Worm (Caenorhabditis elegans) whole organism, late embryonic: ENCODE results near the gene rnp-2.

Experiments
- K02D7.2 ChIP-seq: sonication (generic microtip); optimal IDR thresholded peaks from 2 replicates; lab custom pipeline; 2017; ENCODE audit warnings: mild to moderate bottlenecking, missing genetic modification characterization, missing compliant biosample characterization
- T23F11.4 ChIP-seq: fragments of 200-800 bp; sonication (Bioruptor generic); optimal IDR thresholded peaks from 2 replicates; lab custom pipeline; 2018; ENCODE audit warnings: mild to moderate bottlenecking, missing genetic modification characterization, missing compliant biosample characterization
- ceh-19 ChIP-seq: fragments of 200-800 bp; sonication (Bioruptor generic); optimal IDR thresholded peaks from 2 replicates; lab custom pipeline; 2018; ENCODE audit warnings: mild to moderate bottlenecking, missing genetic modification characterization, missing compliant biosample characterization
- ceh-6 ChIP-seq: fragments of 200-800 bp; sonication (Bioruptor generic); optimal IDR thresholded peaks from 2 replicates; lab custom pipeline; 2018; ENCODE audit warnings: mild to moderate bottlenecking, missing genetic modification characterization, missing compliant biosample characterization
- elt-4 ChIP-seq: sonication (generic microtip); optimal IDR thresholded peaks from 2 replicates; lab custom pipeline; 2016; ENCODE audit warnings: missing genetic modification characterization, missing compliant biosample characterization
- ets-4 ChIP-seq: sonication (generic microtip); optimal IDR thresholded peaks from 2 replicates; lab custom pipeline; 2016; ENCODE audit warnings: missing genetic modification characterization, missing compliant biosample characterization
- eyg-1 ChIP-seq: sonication (generic microtip); optimal IDR thresholded peaks from 2 replicates; lab custom pipeline; 2016; ENCODE audit warnings: missing genotype, missing genetic modification characterization, missing compliant biosample characterization
- fax-1 ChIP-seq: sonication (generic microtip); optimal IDR thresholded peaks from 2 replicates; lab custom pipeline; 2016; ENCODE audit warnings: missing genotype, missing genetic modification characterization, missing compliant biosample characterization
- gmeb-2 ChIP-seq: sonication (generic microtip); optimal IDR thresholded peaks from 2 replicates; lab custom pipeline; 2016; ENCODE audit warnings: missing genetic modification characterization, inconsistent platforms, missing compliant biosample characterization
- hlh-30 ChIP-seq: sonication (generic microtip); optimal IDR thresholded peaks from 2 replicates; lab custom pipeline; 2017; ENCODE audit warnings: antibody characterized with exemption, missing genetic modification characterization, missing compliant biosample characterization; ENCODE audit not compliant: insufficient read depth
- mec-3 ChIP-seq: sonication (generic microtip); optimal IDR thresholded peaks from 2 replicates; lab custom pipeline; 2016; ENCODE audit warnings: borderline replicate concordance, missing genetic modification characterization, missing compliant biosample characterization
- nhr-232 ChIP-seq: sonication (generic microtip); optimal IDR thresholded peaks from 2 replicates; lab custom pipeline; 2016; ENCODE audit warnings: missing genetic modification characterization, missing compliant biosample characterization
- pat-9 ChIP-seq: fragments of 200-800 bp; sonication (Bioruptor generic); optimal IDR thresholded peaks from 2 replicates; lab custom pipeline; 2018; ENCODE audit warnings: mild to moderate bottlenecking, missing genetic modification characterization, moderate library complexity, missing compliant biosample characterization
- pha-2 ChIP-seq: sonication (generic microtip); optimal IDR thresholded peaks from 2 replicates; lab custom pipeline; 2017; ENCODE audit warnings: mild to moderate bottlenecking, missing genetic modification characterization, missing compliant biosample characterization
- sox-2 ChIP-seq: fragments of 200-800 bp; sonication (Bioruptor generic); IDR thresholded peaks from 2 replicates; pipeline ENCODE4 v1.3.6; 2022; ENCODE audit warnings: missing genetic modification reagents, missing genetic modification characterization, missing compliant biosample characterization
- tbx-2 ChIP-seq: sonication (generic microtip); optimal IDR thresholded peaks from 2 replicates; lab custom pipeline; 2016; ENCODE audit warnings: missing genetic modification characterization, missing compliant biosample characterization
- unc-3 ChIP-seq, 2 experiments: fragments of 200-800 bp in 1 of 2; sonication (Bioruptor generic) in 1 of 2; sonication (generic microtip) in 1 of 2; conservative IDR thresholded peaks in 1 of 2; optimal IDR thresholded peaks in 1 of 2; 2 replicates each; pipeline versions ENCODE4 v1.3.6 to Lab custom; 2016 to 2022; ENCODE audit warnings: missing compliant biosample characterization in 2 of 2, missing genetic modification characterization in 2 of 2, missing genetic modification reagents in 1 of 2
- unc-42 ChIP-seq: sonication (generic microtip); optimal IDR thresholded peaks from 2 replicates; lab custom pipeline; 2016; ENCODE audit warnings: missing genotype, missing genetic modification characterization, missing compliant biosample characterization
- unc-86 ChIP-seq: sonication (generic microtip); optimal IDR thresholded peaks from 2 replicates; lab custom pipeline; 2016; ENCODE audit warnings: missing genetic modification characterization, missing compliant biosample characterization
- ztf-16 ChIP-seq: sonication (generic microtip); optimal IDR thresholded peaks from 2 replicates; lab custom pipeline; 2017; ENCODE audit warnings: missing genetic modification characterization, missing compliant biosample characterization

rnp-2 gene

ce11 chrIV:4216099-4216894 lies 44.4 kb downstream of the rnp-2 start:
- TF ChIP-seq ceh-6 (GFP tag; lab: Kevin White, UChicago) (no peak), unc-42 (tag; lab: Kevin White, UChicago) (no peak), unc-3 (GFP tag; conservative IDR thresholded peaks at IDR 0.05; lab: Robert Waterston, UW) (no peak), unc-3 (tag; optimal IDR thresholded peaks at IDR 0.05; lab: Kevin White, UChicago) (no peak), ets-4 (no peak)

ce11 chrIV:4218276-4218675 lies 46.4 kb downstream of the rnp-2 start:
- no peak for TF ChIP-seq pha-2 (tag; lab: Kevin White, UChicago)
- no peak for TF ChIP-seq tbx-2 (tag; lab: Kevin White, UChicago)
- no peak for TF ChIP-seq T23F11.4
- no peak for TF ChIP-seq ceh-19 (GFP tag; lab: Kevin White, UChicago)
- no peak for TF ChIP-seq gmeb-2
- no peak for TF ChIP-seq hlh-30 (tag; lab: Kevin White, UChicago)
- no peak for TF ChIP-seq K02D7.2 (tag; lab: Kevin White, UChicago)
- TF ChIP-seq ztf-16 (tag; lab: Kevin White, UChicago), result no peak
- TF ChIP-seq, all 69 proteins: peak for 0

- TF ChIP-seq sox-2 (GFP tag; lab: Robert Waterston, UW) (no peak), nhr-232 (tag; lab: Kevin White, UChicago) (no peak), elt-4 (tag; lab: Kevin White, UChicago) (no peak), mec-3 (tag; lab: Kevin White, UChicago) (no peak), unc-86 (tag; lab: Kevin White, UChicago) (no peak), fax-1 (tag; lab: Kevin White, UChicago) (no peak), K02D7.2 (tag; lab: Kevin White, UChicago) (no peak), eyg-1 (tag; lab: Kevin White, UChicago) (no peak), pat-9 (no peak)
These were observed 48.1 kb downstream of the rnp-2 start, which contains the start of gene F30B5.11 for ce11 chrIV:4219983-4220382. TSS of gene F30B5.11 (minus strand) at chrIV:4220083.
